Fruit fly (Drosophila melanogaster): ENCODE results near the gene CG11417.

The CG11417 gene

dm6 chrX:1392875-1393274, 39.1 kb downstream of the CG11417 start, which contains the start of gene Rilpl (continued):
- no peak for TF ChIP-seq hth (optimal IDR thresholded peaks at IDR 0.05)
- peak; percentile 10 for TF ChIP-seq CG7928 (GFP tag; optimal IDR thresholded peaks at IDR 0.05)
- TF ChIP-seq NC2β (GFP tag; optimal IDR thresholded peaks at IDR 0.05) = no peak
- TF ChIP-seq nau (GFP tag; optimal IDR thresholded peaks at IDR 0.05) = no peak
- TF ChIP-seq CG7556 (GFP tag; optimal IDR thresholded peaks at IDR 0.05) = no peak
- TF ChIP-seq Pdp1 (GFP tag; optimal IDR thresholded peaks at IDR 0.05) = peak in 1 of 2 experiments; percentile 62
- TF ChIP-seq zfh2 (GFP tag; optimal IDR thresholded peaks at IDR 0.05) = peak; percentile 52
- no peak for TF ChIP-seq D19A (tag; optimal IDR thresholded peaks at IDR 0.05)
- TF ChIP-seq HLH54F (GFP tag; optimal IDR thresholded peaks at IDR 0.05) = no peak
- TF ChIP-seq repo (GFP tag; optimal IDR thresholded peaks at IDR 0.05) = peak; percentile 1
- peak; percentile 52 for TF ChIP-seq sd (tag; optimal IDR thresholded peaks at IDR 0.05)
- TF ChIP-seq slbo (GFP tag; IDR thresholded peaks at IDR 0.05) = peak; percentile 32; the same call in 1 of the 2 replicates
- no peak for TF ChIP-seq grn (GFP tag; optimal IDR thresholded peaks at IDR 0.05)
- peak; percentile 42; the same call in 1 of the 2 replicates for TF ChIP-seq E2f1 (GFP tag; IDR thresholded peaks at IDR 0.05)
- peak; percentile 32 for TF ChIP-seq Fer1 (GFP tag; optimal IDR thresholded peaks at IDR 0.05)
- TF ChIP-seq nerfin-2 (GFP tag; IDR thresholded peaks at IDR 0.05; ENCODE audit: partially characterized antibody) = 0 out of 2 replicates have a peak, but pooled peaks have one; percentile 28
- TF ChIP-seq phol (tag; optimal IDR thresholded peaks at IDR 0.05) = peak; percentile 24
- peak; percentile 29 for TF ChIP-seq CG7987 (GFP tag; optimal IDR thresholded peaks at IDR 0.05)
- no peak for TF ChIP-seq Kr (GFP tag; optimal IDR thresholded peaks at IDR 0.05)
- peak; percentile 44; the same call in 1 of the 2 replicates for TF ChIP-seq vvl (GFP tag; IDR thresholded peaks at IDR 0.05)
- TF ChIP-seq HLH4C (GFP tag; IDR thresholded peaks at IDR 0.05; ENCODE audit: partially characterized antibody) = peak; percentile 55; the same call in 2 of the 3 replicates
- no peak for TF ChIP-seq CG10959 (GFP tag; IDR thresholded peaks at IDR 0.05)
- TF ChIP-seq ci (GFP tag; IDR thresholded peaks at IDR 0.05) = peak; percentile 51; the same call in 2 of the 3 replicates

- no peak for TF ChIP-seq dpn (GFP tag; optimal IDR thresholded peaks at IDR 0.05)
- no peak for TF ChIP-seq cg (GFP tag; optimal IDR thresholded peaks at IDR 0.05)
- peak; percentile 51 for TF ChIP-seq crol (GFP tag; IDR thresholded peaks at IDR 0.05)
- no peak for TF ChIP-seq CG2116 (GFP tag; optimal IDR thresholded peaks at IDR 0.05)
- TF ChIP-seq Max (GFP tag; optimal IDR thresholded peaks at IDR 0.05) = no peak
- no peak for TF ChIP-seq pfk (GFP tag; optimal IDR thresholded peaks at IDR 0.05)
- TF ChIP-seq CG9876 (GFP tag; optimal IDR thresholded peaks at IDR 0.05) = no peak
- no peak for TF ChIP-seq Gug (GFP tag; IDR thresholded peaks at IDR 0.05)
- no peak for TF ChIP-seq CG9797 (GFP tag; optimal IDR thresholded peaks at IDR 0.05)
- TF ChIP-seq CG10959 (GFP tag; IDR thresholded peaks at IDR 0.05) = no peak
- peak; percentile 25 for TF ChIP-seq sens (GFP tag)
- TF ChIP-seq Hr39 (optimal IDR thresholded peaks at IDR 0.05) = no peak
- no peak for TF ChIP-seq CG6654 (GFP tag; optimal IDR thresholded peaks at IDR 0.05)
- no peak for TF ChIP-seq dm (GFP tag; optimal IDR thresholded peaks at IDR 0.05)
- TF ChIP-seq Deaf1 (tag; optimal IDR thresholded peaks at IDR 0.05) = peak; percentile 34
- no peak for TF ChIP-seq CG14965 (GFP tag; optimal IDR thresholded peaks at IDR 0.05; ENCODE audit: borderline replicate concordance)
- TF ChIP-seq Sry-δ (GFP tag; optimal IDR thresholded peaks at IDR 0.05) = no peak
- TF ChIP-seq Med (GFP tag) = peak; percentile 54
- no peak for TF ChIP-seq z (GFP tag; IDR thresholded peaks at IDR 0.05)
- TF ChIP-seq CG6854 (GFP tag; optimal IDR thresholded peaks at IDR 0.05) = no peak
- TF ChIP-seq CG12071 (GFP tag; optimal IDR thresholded peaks at IDR 0.05) = no peak
- no peak for TF ChIP-seq NFAT (GFP tag; IDR thresholded peaks at IDR 0.05)
- TF ChIP-seq gcm (GFP tag; optimal IDR thresholded peaks at IDR 0.05) = no peak
- peak; percentile 82 for TF ChIP-seq cwo (GFP tag; optimal IDR thresholded peaks at IDR 0.05)
- TF ChIP-seq Optix (GFP tag; IDR thresholded peaks at IDR 0.05) = no peak
- TF ChIP-seq CG15514 (GFP tag; optimal IDR thresholded peaks at IDR 0.05) = peak; percentile 35
- TF ChIP-seq ara (GFP tag; IDR thresholded peaks at IDR 0.05) = no peak
- peak in 1 of 2 experiments; percentile 64 for TF ChIP-seq Pdp1 (GFP tag; optimal IDR thresholded peaks at IDR 0.05)
- no peak for TF ChIP-seq sd (tag; optimal IDR thresholded peaks at IDR 0.05)
Measured at dm6 chrX:1397649-1398454, 44.0 kb downstream of the CG11417 start.
